Worm (Caenorhabditis elegans) whole organism, L3 larva: ENCODE results near the gene R13A5.7.

Source experiments
- R02D3.7 ChIP-seq: fragments of 150-350 bp; optimal IDR thresholded peaks from 2 replicates; lab custom pipeline; 2014; ENCODE audit warnings: missing biosample characterization, missing genetic modification characterization
- ZK546.5 ChIP-seq: sonication (generic microtip); optimal IDR thresholded peaks from 2 replicates; lab custom pipeline; 2017; ENCODE audit warnings: missing biosample characterization, missing genetic modification characterization
- ama-1 ChIP-seq: fragments of 150-350 bp; optimal IDR thresholded peaks from 2 replicates; lab custom pipeline; 2018
- ceh-16 ChIP-seq: sonication (generic microtip); optimal IDR thresholded peaks from 2 replicates; lab custom pipeline; 2017; ENCODE audit warnings: missing biosample characterization, missing genetic modification characterization
- ceh-28 ChIP-seq: fragments of 150-350 bp; optimal IDR thresholded peaks from 2 replicates; lab custom pipeline; 2014; ENCODE audit warnings: missing biosample characterization, missing genetic modification reagents, missing genetic modification characterization
- ceh-82 ChIP-seq: fragments of 150-350 bp; optimal IDR thresholded peaks from 2 replicates; lab custom pipeline; 2014; ENCODE audit warnings: missing biosample characterization, missing genetic modification characterization
- ceh-9 ChIP-seq: sonication (generic microtip); optimal IDR thresholded peaks from 2 replicates; lab custom pipeline; 2018; ENCODE audit warnings: missing biosample characterization, missing genetic modification characterization
- daf-12 ChIP-seq: fragments of 150-350 bp; optimal IDR thresholded peaks from 2 replicates; lab custom pipeline; 2014; ENCODE audit warnings: missing biosample characterization, missing genetic modification reagents, missing genetic modification characterization
- egl-27 ChIP-seq: sonication (generic microtip); optimal IDR thresholded peaks from 4 replicates; lab custom pipeline; 2017; ENCODE audit warnings: missing biosample characterization, missing genetic modification reagents, missing genetic modification characterization
- egl-5 ChIP-seq: fragments of 150-350 bp; optimal IDR thresholded peaks from 2 replicates; lab custom pipeline; 2017; ENCODE audit warnings: missing biosample characterization, missing genetic modification reagents, missing genetic modification characterization, inconsistent platforms
- elt-1 ChIP-seq: fragments of 150-350 bp; optimal IDR thresholded peaks from 2 replicates; lab custom pipeline; 2014; ENCODE audit warnings: missing biosample characterization, missing genetic modification characterization
- elt-2 ChIP-seq: sonication (generic microtip); optimal IDR thresholded peaks from 2 replicates; lab custom pipeline; 2016; ENCODE audit warnings: missing genetic modification reagents, mild to moderate bottlenecking, missing genetic modification characterization, missing compliant biosample characterization
- elt-3 ChIP-seq, 3 experiments: fragments of 150-350 bp in 1 of 3; sonication (generic microtip) in 2 of 3; optimal IDR thresholded peaks; 2 replicates in 2 of 3; 4 replicates in 1 of 3; lab custom pipeline; 2014 to 2017; ENCODE audit warnings: missing biosample characterization in 3 of 3, missing genetic modification characterization in 3 of 3
- eor-1 ChIP-seq, 2 experiments: fragments of 150-350 bp; optimal IDR thresholded peaks; 2 replicates each; lab custom pipeline; 2014 to 2018; ENCODE audit warnings: missing biosample characterization in 2 of 2, missing genetic modification characterization in 2 of 2
- fkh-10 ChIP-seq: sonication (generic microtip); optimal IDR thresholded peaks from 2 replicates; lab custom pipeline; 2017; ENCODE audit warnings: missing biosample characterization, missing genetic modification reagents, missing genetic modification characterization
- hmg-11 ChIP-seq: sonication (generic microtip); optimal IDR thresholded peaks from 2 replicates; lab custom pipeline; 2016; ENCODE audit warnings: missing genetic modification characterization, missing compliant biosample characterization
- lin-39 ChIP-seq: fragments of 150-350 bp; optimal IDR thresholded peaks from 2 replicates; lab custom pipeline; 2018; ENCODE audit warnings: missing biosample characterization, missing genetic modification reagents, missing genetic modification characterization
- lsy-12 ChIP-seq: sonication (generic microtip); optimal IDR thresholded peaks from 2 replicates; lab custom pipeline; 2016; ENCODE audit warnings: mild to moderate bottlenecking, missing genetic modification characterization, missing compliant biosample characterization
- mdl-1 ChIP-seq: fragments of 150-350 bp; optimal IDR thresholded peaks from 2 replicates; lab custom pipeline; 2014; ENCODE audit warnings: missing biosample characterization, missing genetic modification characterization
- mml-1 ChIP-seq: fragments of 150-350 bp; sonication (generic microtip); optimal IDR thresholded peaks from 3 replicates; lab custom pipeline; 2014; ENCODE audit warnings: missing biosample characterization, missing genetic modification characterization
- nfya-1 ChIP-seq: sonication (generic microtip); optimal IDR thresholded peaks from 2 replicates; lab custom pipeline; 2017; ENCODE audit warnings: missing genetic modification characterization, mild to moderate bottlenecking, missing compliant biosample characterization, antibody characterized with exemption, moderate library complexity; ENCODE audit not compliant: insufficient read depth
- nhr-11 ChIP-seq: fragments of 150-350 bp; optimal IDR thresholded peaks from 2 replicates; lab custom pipeline; 2014; ENCODE audit warnings: missing biosample characterization, missing genetic modification characterization
- nhr-12 ChIP-seq: fragments of 150-350 bp; optimal IDR thresholded peaks from 2 replicates; lab custom pipeline; 2014; ENCODE audit warnings: missing biosample characterization, missing genetic modification characterization
- nhr-23 ChIP-seq: fragments of 150-350 bp; optimal IDR thresholded peaks from 2 replicates; lab custom pipeline; 2014; ENCODE audit warnings: missing biosample characterization, missing genetic modification reagents, missing genetic modification characterization
- nhr-25 ChIP-seq: sonication (generic microtip); optimal IDR thresholded peaks from 2 replicates; lab custom pipeline; 2017; ENCODE audit warnings: missing biosample characterization, missing genetic modification characterization
- nhr-28 ChIP-seq: fragments of 150-350 bp; optimal IDR thresholded peaks from 2 replicates; lab custom pipeline; 2014; ENCODE audit warnings: missing biosample characterization, missing genetic modification characterization
- nhr-43 ChIP-seq: sonication (generic microtip); optimal IDR thresholded peaks from 2 replicates; lab custom pipeline; 2016; ENCODE audit warnings: mild to moderate bottlenecking, missing genetic modification characterization, missing compliant biosample characterization; ENCODE audit not compliant: poor library complexity, severe bottlenecking
- nhr-67 ChIP-seq: fragments of 150-350 bp; optimal IDR thresholded peaks from 2 replicates; lab custom pipeline; 2014; ENCODE audit warnings: missing biosample characterization, missing genetic modification characterization
- nhr-76 ChIP-seq: fragments of 150-350 bp; sonication (generic microtip); optimal IDR thresholded peaks from 5 replicates; lab custom pipeline; 2014; ENCODE audit warnings: missing biosample characterization, missing genetic modification characterization
- nhr-77 ChIP-seq: fragments of 150-350 bp; optimal IDR thresholded peaks from 2 replicates; lab custom pipeline; 2014; ENCODE audit warnings: missing biosample characterization, missing genetic modification characterization
- pha-4 ChIP-seq: fragments of 150-350 bp; optimal IDR thresholded peaks from 2 replicates; lab custom pipeline; 2014; ENCODE audit warnings: missing biosample characterization, missing genetic modification reagents, missing genetic modification characterization
- sea-2 ChIP-seq: fragments of 150-350 bp; sonication (generic microtip); optimal IDR thresholded peaks from 4 replicates; lab custom pipeline; 2014; ENCODE audit warnings: missing biosample characterization, missing genetic modification reagents, missing genetic modification characterization
- skn-1 ChIP-seq: fragments of 150-350 bp; optimal IDR thresholded peaks from 2 replicates; lab custom pipeline; 2014; ENCODE audit warnings: missing biosample characterization, missing genetic modification characterization
- snpc-4 ChIP-seq: fragments of 150-350 bp; optimal IDR thresholded peaks from 2 replicates; lab custom pipeline; 2014; ENCODE audit warnings: missing biosample characterization, missing genetic modification characterization
- tbx-2 ChIP-seq: sonication (generic microtip); optimal IDR thresholded peaks from 2 replicates; lab custom pipeline; 2016; ENCODE audit warnings: mild to moderate bottlenecking, missing genetic modification characterization, missing compliant biosample characterization
- unc-62 ChIP-seq: fragments of 150-350 bp; sonication (generic microtip); optimal IDR thresholded peaks from 4 replicates; lab custom pipeline; 2014; ENCODE audit warnings: missing biosample characterization, missing genetic modification reagents, missing genetic modification characterization
- ztf-11 ChIP-seq: fragments of 150-350 bp; optimal IDR thresholded peaks from 2 replicates; lab custom pipeline; 2014; ENCODE audit warnings: missing biosample characterization, missing genetic modification characterization

Gene R13A5.7

ce11 chrIII:7545189-7545588 is 24.7 kb downstream of the R13A5.7 start:
- no peak for TF ChIP-seq egl-5
- TF ChIP-seq nhr-76 (tag; lab: Kevin White, UChicago), result no peak
- no peak for TF ChIP-seq eor-1 (tag; optimal IDR thresholded peaks at IDR 0.05; lab: Kevin White, UChicago)

ce11 chrIII:7544211-7544610 is 25.7 kb downstream of the R13A5.7 start:
- TF ChIP-seq nhr-23 (tag; lab: Kevin White, UChicago), result no peak
- TF ChIP-seq nfya-1, result peak; percentile 46
- no peak for TF ChIP-seq tbx-2
- no peak for TF ChIP-seq elt-1 (tag; lab: Kevin White, UChicago)
- TF ChIP-seq ceh-28 (tag; lab: Kevin White, UChicago), result no peak
- TF ChIP-seq nhr-11 (tag; lab: Kevin White, UChicago), result no peak
- no peak for TF ChIP-seq daf-12 (tag; lab: Kevin White, UChicago)
- TF ChIP-seq mml-1 (tag; lab: Kevin White, UChicago), result no peak
- no peak for TF ChIP-seq ceh-16 (tag; lab: Kevin White, UChicago)
- no peak for TF ChIP-seq sea-2 (GFP tag; lab: Kevin White, UChicago)
- TF ChIP-seq ama-1, result no peak
- TF ChIP-seq egl-5, result peak; percentile 89
- TF ChIP-seq nhr-77 (tag; lab: Kevin White, UChicago), result no peak
- TF ChIP-seq elt-3 (tag; optimal IDR thresholded peaks at IDR 0.05; lab: Kevin White, UChicago), result no peak

- no peak for TF ChIP-seq nhr-25 (tag; lab: Kevin White, UChicago)
- TF ChIP-seq nhr-76 (tag; lab: Kevin White, UChicago), result no peak
- no peak for TF ChIP-seq nhr-12
- TF ChIP-seq nhr-67 (tag; lab: Kevin White, UChicago), result no peak
- TF ChIP-seq ceh-28 (tag; lab: Kevin White, UChicago), result no peak
- no peak for TF ChIP-seq elt-1 (tag; lab: Kevin White, UChicago)
- TF ChIP-seq nhr-28 (tag; lab: Kevin White, UChicago), result no peak
- no peak for TF ChIP-seq elt-2 (tag; lab: Kevin White, UChicago)
Observed at ce11 chrIII:7542037-7542436, 27.9 kb downstream of the R13A5.7 start.

ce11 chrIII:7536559-7536958 is 33.4 kb downstream of the R13A5.7 start, which contains the start of gene lin-39:
lin-39 (minus strand) TSS chrIII:7536632.
- TF ChIP-seq nfya-1 (peak; percentile 53), pha-4 (no peak), nhr-23 (tag; lab: Kevin White, UChicago) (no peak), nhr-77 (tag; lab: Kevin White, UChicago) (no peak)

ce11 chrIII:7535347-7535746 is 34.6 kb downstream of the R13A5.7 start:
- TF ChIP-seq egl-5 (no peak), ztf-11 (tag; lab: Kevin White, UChicago) (no peak), eor-1 (tag; optimal IDR thresholded peaks at IDR 0.05; lab: Kevin White, UChicago) (no peak), ZK546.5 (no peak), lsy-12 (tag; lab: Kevin White, UChicago) (no peak), nhr-25 (tag; lab: Kevin White, UChicago) (no peak), R02D3.7 (no peak), ceh-82 (tag; lab: Kevin White, UChicago) (no peak), egl-27 (tag; lab: Kevin White, UChicago) (no peak), fkh-10 (GFP tag; lab: Kevin White, UChicago) (no peak), daf-12 (tag; lab: Kevin White, UChicago) (no peak), sea-2 (GFP tag; lab: Kevin White, UChicago) (no peak), nhr-77 (tag; lab: Kevin White, UChicago) (no peak), hmg-11 (tag; lab: Kevin White, UChicago) (no peak)
- TF ChIP-seq, all 47 proteins: peak for 0

ce11 chrIII:7534648-7535047 is 35.3 kb downstream of the R13A5.7 start:
- TF ChIP-seq pha-4 (no peak), nhr-43 (tag; lab: Kevin White, UChicago) (no peak), nhr-25 (tag; lab: Kevin White, UChicago) (peak; percentile 47), nhr-67 (tag; lab: Kevin White, UChicago) (no peak), R02D3.7 (no peak), nfya-1 (peak; percentile 99), egl-5 (no peak), snpc-4 (tag; lab: Kevin White, UChicago) (no peak), eor-1 (tag; optimal IDR thresholded peaks at IDR 0.05; lab: Kevin White, UChicago) (no peak), tbx-2 (no peak), mml-1 (tag; lab: Kevin White, UChicago) (no peak), unc-62 (GFP tag; lab: Kevin White, UChicago) (peak; percentile 80), ZK546.5 (no peak), lsy-12 (tag; lab: Kevin White, UChicago) (peak; percentile 1), hmg-11 (tag; lab: Kevin White, UChicago) (no peak), ceh-28 (tag; lab: Kevin White, UChicago) (peak; percentile 34), elt-1 (tag; lab: Kevin White, UChicago) (peak; percentile 51), ztf-11 (tag; lab: Kevin White, UChicago) (no peak), lin-39 (tag; lab: Kevin White, UChicago) (no peak), mdl-1 (tag; lab: Kevin White, UChicago) (no peak), skn-1 (tag; lab: Kevin White, UChicago) (no peak), ceh-9 (tag; lab: Kevin White, UChicago) (no peak)
